Worm (Caenorhabditis elegans): ENCODE results near the gene C27D6.15.
A peak's percentile ranks its signal among the peaks of the same experiment; 100 is the strongest.

The C27D6.15 gene

DNA sequence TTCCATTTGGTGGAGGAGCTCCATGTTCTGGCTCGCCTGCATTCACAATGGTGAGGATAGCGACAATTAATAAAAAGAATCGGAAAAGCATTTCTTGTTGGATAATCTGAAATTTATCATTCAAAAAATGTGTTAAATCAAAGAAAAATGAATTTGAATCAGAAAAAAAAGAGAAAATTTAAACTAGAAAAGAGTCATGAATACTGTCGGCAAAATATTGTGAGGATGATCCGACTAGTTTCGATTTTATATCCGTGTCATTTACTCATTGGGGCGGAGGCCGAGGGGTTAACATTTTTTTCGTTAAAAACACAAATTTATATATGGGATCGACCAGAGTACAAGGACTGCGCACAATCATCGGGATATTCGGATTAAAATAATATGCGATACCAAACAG is 6.2 kb downstream of the C27D6.15 start, which contains the start of gene C27D6.12:
TSS of gene C27D6.12 (minus strand) at position 101 of the 400 bp plus-strand sequence.
- TF ChIP-seq attf-6 (GFP tag; IDR thresholded peaks at IDR 0.05): no peak
- TF ChIP-seq egrh-3 (GFP tag; IDR thresholded peaks at IDR 0.05): no peak
- no peak for TF ChIP-seq B0035.1 (tag; optimal IDR thresholded peaks at IDR 0.05)
- no peak for TF ChIP-seq die-1 (tag; optimal IDR thresholded peaks at IDR 0.05)
- TF ChIP-seq F57C9.4 (tag; optimal IDR thresholded peaks at IDR 0.05): no peak
- no peak for TF ChIP-seq attf-5 (GFP tag; optimal IDR thresholded peaks at IDR 0.05)
- no peak for TF ChIP-seq bed-1 (GFP tag; IDR thresholded peaks at IDR 0.05)
- TF ChIP-seq snpc-3.4 (tag; optimal IDR thresholded peaks at IDR 0.05): no peak
- no peak for TF ChIP-seq tbx-9 (tag; optimal IDR thresholded peaks at IDR 0.05; ENCODE audit: borderline replicate concordance)

DNA sequence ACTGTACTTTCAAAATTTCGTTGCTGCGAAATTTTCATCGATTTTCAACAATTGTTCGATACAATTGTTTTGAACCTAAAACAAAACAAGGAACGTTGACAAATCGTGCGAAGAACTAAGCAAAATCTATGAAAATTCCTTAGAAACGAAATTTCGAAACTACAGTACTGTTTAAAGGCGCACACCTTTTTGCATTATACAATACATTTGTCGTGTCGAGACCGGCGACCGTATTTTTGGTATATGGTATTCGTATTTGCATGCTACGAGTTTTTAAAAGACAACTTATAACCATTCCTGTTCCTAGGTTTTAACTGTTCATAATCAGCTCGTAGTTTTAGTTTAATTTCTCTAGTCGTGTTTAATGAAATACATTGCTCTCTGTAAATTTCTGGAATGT is 6.9 kb downstream of the C27D6.15 start:
- no peak for TF ChIP-seq ceh-91 (GFP tag; IDR thresholded peaks at IDR 0.05)
- TF ChIP-seq nfyb-1 (GFP tag; IDR thresholded peaks at IDR 0.05): no peak
- no peak for TF ChIP-seq rec-8 (tag; optimal IDR thresholded peaks at IDR 0.05)
- TF ChIP-seq let-607 (tag; optimal IDR thresholded peaks at IDR 0.05): peak in 1 of 2 experiments; percentile 7
- TF ChIP-seq nhr-120 (GFP tag; IDR thresholded peaks at IDR 0.05): no peak
- no peak for TF ChIP-seq lag-1 (GFP tag; IDR thresholded peaks at IDR 0.05)
- no peak for TF ChIP-seq tlf-1 (GFP tag; optimal IDR thresholded peaks at IDR 0.05)
- no peak for TF ChIP-seq ZK185.1 (tag; optimal IDR thresholded peaks at IDR 0.05; ENCODE audit: poor library complexity, severe bottlenecking)
- TF ChIP-seq pbrm-1 (GFP tag; IDR thresholded peaks at IDR 0.05): 0 out of 2 replicates have a peak, but pooled peaks have one; percentile 20
- peak; percentile 38; the same call in 1 of the 2 replicates for TF ChIP-seq ekl-4 (GFP tag; IDR thresholded peaks at IDR 0.05)
- TF ChIP-seq hlh-26 (GFP tag; conservative IDR thresholded peaks at IDR 0.05): no peak
- TF ChIP-seq cebp-1 (GFP tag; IDR thresholded peaks at IDR 0.05): no peak
- peak; percentile 18 for TF ChIP-seq cebp-1 (tag; optimal IDR thresholded peaks at IDR 0.05)
- no peak for TF ChIP-seq egrh-3 (GFP tag; IDR thresholded peaks at IDR 0.05)
- no peak for TF ChIP-seq egl-18 (GFP tag; IDR thresholded peaks at IDR 0.05)
- no peak for TF ChIP-seq nhr-90 (tag; optimal IDR thresholded peaks at IDR 0.05)
- no peak for TF ChIP-seq atf-7 (tag; optimal IDR thresholded peaks at IDR 0.05)
- no peak for TF ChIP-seq mcd-1 (GFP tag; IDR thresholded peaks at IDR 0.05)
- no peak for TF ChIP-seq attf-3 (GFP tag; conservative IDR thresholded peaks at IDR 0.05)
- TF ChIP-seq madf-10 (tag; optimal IDR thresholded peaks at IDR 0.05): no peak
- no peak for TF ChIP-seq ztf-28 (GFP tag; IDR thresholded peaks at IDR 0.05)
- no peak for TF ChIP-seq dpl-1 (GFP tag; optimal IDR thresholded peaks at IDR 0.05)
- peak; percentile 44; the same call in 1 of the 2 replicates for TF ChIP-seq B0336.3 (GFP tag; IDR thresholded peaks at IDR 0.05)
- TF ChIP-seq D2030.7 (GFP tag; IDR thresholded peaks at IDR 0.05): no peak
- no peak for TF ChIP-seq nhr-27 (tag; optimal IDR thresholded peaks at IDR 0.05)
- TF ChIP-seq Y67H2A.10 (GFP tag; conservative IDR thresholded peaks at IDR 0.05): no peak
- no peak for TF ChIP-seq ztf-22 (GFP tag; optimal IDR thresholded peaks at IDR 0.05)
- no peak for TF ChIP-seq ztf-18 (tag; optimal IDR thresholded peaks at IDR 0.05)
- TF ChIP-seq akir-1 (GFP tag; optimal IDR thresholded peaks at IDR 0.05): no peak
- peak; percentile 79; the same call in 1 of the 2 replicates for TF ChIP-seq Y56A3A.18 (GFP tag; IDR thresholded peaks at IDR 0.05)
- TF ChIP-seq F49E8.2 (tag; optimal IDR thresholded peaks at IDR 0.05; ENCODE audit: insufficient read depth): no peak
- TF ChIP-seq F52B5.7 (tag; optimal IDR thresholded peaks at IDR 0.05): no peak
- TF ChIP-seq aptf-3 (GFP tag; IDR thresholded peaks at IDR 0.05): no peak
- no peak for TF ChIP-seq F10E7.11 (tag; optimal IDR thresholded peaks at IDR 0.05)
- TF ChIP-seq snpc-3.4 (tag; optimal IDR thresholded peaks at IDR 0.05): no peak
- TF ChIP-seq lin-40 (tag; optimal IDR thresholded peaks at IDR 0.05): no peak
- no peak for TF ChIP-seq hlh-12 (tag; optimal IDR thresholded peaks at IDR 0.05)
- TF ChIP-seq nhr-80 (tag; optimal IDR thresholded peaks at IDR 0.05): no peak
- TF ChIP-seq pha-4 (tag; optimal IDR thresholded peaks at IDR 0.05): no peak
- TF ChIP-seq egl-44 (GFP tag; IDR thresholded peaks at IDR 0.05): no peak
